Fruit fly (Drosophila melanogaster) whole organism, embryonic: Measurements from ENCODE around the gene Pis.

Experiments
- Ada2b ChIP-seq: fragments of 200-800 bp; sonication (Bioruptor generic); IDR thresholded peaks from 2 replicates; pipeline ENCODE4 v1.3.6; 2022; ENCODE audit warnings: missing biosample characterization, missing genetic modification characterization
- Antp ChIP-seq: fragments of 200-800 bp; sonication (Bioruptor generic); optimal IDR thresholded peaks from 3 replicates; lab custom pipeline; 2016; ENCODE audit warnings: missing biosample characterization, missing genetic modification characterization
- Atf-2 ChIP-seq: fragments of 200-800 bp; sonication (Bioruptor generic); optimal IDR thresholded peaks from 2 replicates; lab custom pipeline; 2016; ENCODE audit warnings: missing biosample characterization, missing genetic modification characterization
- Atf3 ChIP-seq: fragments of 200-800 bp; sonication (Bioruptor generic); optimal IDR thresholded peaks from 3 replicates; lab custom pipeline; 2016; ENCODE audit warnings: missing biosample characterization, missing genetic modification characterization
- CG10267 ChIP-seq: fragments of 200-800 bp; sonication (Bioruptor generic); optimal IDR thresholded peaks from 2 replicates; lab custom pipeline; 2018; ENCODE audit warnings: missing biosample characterization, mild to moderate bottlenecking, missing genetic modification characterization, moderate library complexity
- CG10321 ChIP-seq: fragments of 200-800 bp; sonication (Bioruptor generic); IDR thresholded peaks from 2 replicates; pipeline ENCODE4 v1.3.6; 2022; ENCODE audit warnings: missing biosample characterization, missing genetic modification characterization
- CG11695 ChIP-seq: fragments of 200-800 bp; sonication (Bioruptor generic); IDR thresholded peaks from 3 replicates; pipeline ENCODE4 v1.3.6; 2022; ENCODE audit warnings: missing biosample characterization, missing genetic modification characterization
- CG12071 ChIP-seq: fragments of 200-800 bp; sonication (Bioruptor generic); optimal IDR thresholded peaks from 3 replicates; lab custom pipeline; 2018; ENCODE audit warnings: missing biosample characterization, mild to moderate bottlenecking, missing genetic modification characterization
- CG12299 ChIP-seq: fragments of 200-800 bp; sonication (Bioruptor generic); optimal IDR thresholded peaks from 2 replicates; lab custom pipeline; 2018; ENCODE audit warnings: missing biosample characterization, mild to moderate bottlenecking, missing genetic modification characterization
- CG1233 ChIP-seq: fragments of 200-800 bp; sonication (Bioruptor generic); optimal IDR thresholded peaks from 4 replicates; lab custom pipeline; 2018; ENCODE audit warnings: missing biosample characterization, mild to moderate bottlenecking, missing genetic modification characterization
- CG12744 ChIP-seq: fragments of 200-800 bp; sonication (Bioruptor generic); optimal IDR thresholded peaks from 2 replicates; lab custom pipeline; 2016; ENCODE audit warnings: missing biosample characterization, missing genetic modification characterization
- CG14050 ChIP-seq: fragments of 200-800 bp; sonication (Bioruptor generic); IDR thresholded peaks from 3 replicates; pipeline ENCODE4 v1.3.6; 2022; ENCODE audit warnings: missing biosample characterization, missing genetic modification characterization
- CG16815 ChIP-seq: fragments of 200-800 bp; sonication (Bioruptor generic); optimal IDR thresholded peaks from 3 replicates; lab custom pipeline; 2017; ENCODE audit warnings: missing biosample characterization, mild to moderate bottlenecking, missing genetic modification characterization
- CG17568 ChIP-seq: fragments of 200-800 bp; sonication (Bioruptor generic); optimal IDR thresholded peaks from 2 replicates; lab custom pipeline; 2018; ENCODE audit warnings: missing biosample characterization, mild to moderate bottlenecking, missing genetic modification characterization, moderate library complexity
- CG17612 ChIP-seq: fragments of 200-800 bp; sonication (Bioruptor generic); IDR thresholded peaks from 2 replicates; pipeline ENCODE4 v1.3.6; 2022; ENCODE audit warnings: missing biosample characterization, missing genetic modification characterization
- CG18476 ChIP-seq: fragments of 200-800 bp; sonication (Bioruptor generic); optimal IDR thresholded peaks from 2 replicates; lab custom pipeline; 2016; ENCODE audit warnings: missing biosample characterization, mild to moderate bottlenecking, missing genetic modification characterization
- CG2678 ChIP-seq: fragments of 200-800 bp; sonication (Bioruptor generic); optimal IDR thresholded peaks from 3 replicates; lab custom pipeline; 2019; ENCODE audit warnings: missing biosample characterization, mild to moderate bottlenecking, missing genetic modification characterization, moderate library complexity
- CG3281 ChIP-seq: fragments of 200-800 bp; sonication (Bioruptor generic); optimal IDR thresholded peaks from 3 replicates; lab custom pipeline; 2017; ENCODE audit warnings: missing biosample characterization, mild to moderate bottlenecking, missing genetic modification characterization
- CG3838 ChIP-seq: fragments of 200-800 bp; sonication (Bioruptor generic); optimal IDR thresholded peaks from 3 replicates; lab custom pipeline; 2016; ENCODE audit warnings: missing biosample characterization, missing genetic modification characterization
- CG3847 ChIP-seq: fragments of 200-800 bp; sonication (Bioruptor generic); IDR thresholded peaks from 2 replicates; pipeline ENCODE4 v1.3.6; 2022; ENCODE audit warnings: missing biosample characterization, missing genetic modification characterization
- CG43689 ChIP-seq: fragments of 200-800 bp; sonication (Bioruptor generic); IDR thresholded peaks from 2 replicates; pipeline ENCODE4 v1.3.6; 2022; ENCODE audit warnings: missing biosample characterization, missing genetic modification characterization
- CG6765 ChIP-seq: fragments of 200-800 bp; sonication (Bioruptor generic); optimal IDR thresholded peaks from 3 replicates; lab custom pipeline; 2017; ENCODE audit warnings: missing biosample characterization, mild to moderate bottlenecking, missing genetic modification characterization
- CG9932 ChIP-seq: fragments of 200-800 bp; sonication (Bioruptor generic); IDR thresholded peaks from 2 replicates; pipeline ENCODE4 v1.3.6; 2022; ENCODE audit warnings: missing biosample characterization, missing genetic modification characterization
- Dref ChIP-seq: fragments of 200-800 bp; sonication (Bioruptor generic); IDR thresholded peaks from 2 replicates; pipeline ENCODE4 v1.3.6; 2022; ENCODE audit warnings: missing biosample characterization, missing genetic modification characterization
- Ets65A ChIP-seq: fragments of 200-800 bp; sonication (Bioruptor generic); peaks from one replicate; lab custom pipeline; 2016; ENCODE audit warnings: missing biosample characterization, missing genetic modification characterization
- HHEX ChIP-seq: fragments of 200-800 bp; sonication (Bioruptor generic); optimal IDR thresholded peaks from 3 replicates; lab custom pipeline; 2017; ENCODE audit warnings: missing biosample characterization, mild to moderate bottlenecking, missing genetic modification characterization, missing genetic modification reagents
- HLH3B ChIP-seq: fragments of 200-800 bp; sonication (Bioruptor generic); IDR thresholded peaks from 2 replicates; pipeline ENCODE4 v1.3.6; 2022; ENCODE audit warnings: missing biosample characterization, missing genetic modification characterization
- Hr39 ChIP-seq: fragments of >200 bp; optimal IDR thresholded peaks from 2 replicates; lab custom pipeline; 2017
- Max ChIP-seq: fragments of 200-800 bp; sonication (Bioruptor generic); optimal IDR thresholded peaks from 2 replicates; lab custom pipeline; 2016; ENCODE audit warnings: missing biosample characterization, mild to moderate bottlenecking, missing genetic modification characterization
- Nf-YA ChIP-seq: fragments of 200-800 bp; sonication (Bioruptor generic); IDR thresholded peaks from 2 replicates; pipeline ENCODE4 v1.3.6; 2022; ENCODE audit warnings: missing biosample characterization, missing genetic modification characterization
- Nf-YC ChIP-seq: fragments of 200-800 bp; optimal IDR thresholded peaks from 3 replicates; lab custom pipeline; 2019; ENCODE audit warnings: missing biosample characterization, mild to moderate bottlenecking, missing genetic modification characterization, moderate library complexity
- Pdp1 ChIP-seq, 2 experiments: fragments of 200-800 bp; sonication (Bioruptor generic); optimal IDR thresholded peaks; 3 replicates each; lab custom pipeline; 2016; ENCODE audit warnings: missing biosample characterization in 2 of 2, missing genetic modification characterization in 2 of 2, mild to moderate bottlenecking in 1 of 2, moderate library complexity in 1 of 2
- Scr ChIP-seq: fragments of 200-800 bp; sonication (Bioruptor generic); IDR thresholded peaks from 2 replicates; pipeline ENCODE4 v1.3.6; 2022; ENCODE audit warnings: missing biosample characterization, missing genetic modification characterization; ENCODE audit not compliant: partially characterized antibody
- Side ChIP-seq: fragments of 200-800 bp; sonication (Bioruptor generic); optimal IDR thresholded peaks from 2 replicates; lab custom pipeline; 2016; ENCODE audit warnings: missing biosample characterization, missing genetic modification characterization
- Sin3A ChIP-seq: fragments of >200 bp; optimal IDR thresholded peaks from 2 replicates; lab custom pipeline; 2018
- Sry-β ChIP-seq: fragments of 200-800 bp; sonication (Bioruptor generic); optimal IDR thresholded peaks from 2 replicates; lab custom pipeline; 2018; ENCODE audit warnings: missing biosample characterization, mild to moderate bottlenecking, missing genetic modification characterization, moderate library complexity
- Stat92E ChIP-seq, 3 experiments: fragments of >200 bp in 2 of 3; fragments of 200-800 bp in 1 of 3; sonication (Bioruptor generic) in 1 of 3; optimal IDR thresholded peaks; 2 replicates each; lab custom pipeline; 2017 to 2019; ENCODE audit warnings: missing biosample characterization in 3 of 3, missing genetic modification characterization in 3 of 3, mild to moderate bottlenecking in 1 of 3, moderate library complexity in 1 of 3
- Xbp1 ChIP-seq: fragments of 200-800 bp; sonication (Bioruptor generic); optimal IDR thresholded peaks from 3 replicates; lab custom pipeline; 2016; ENCODE audit warnings: missing biosample characterization, mild to moderate bottlenecking, missing genetic modification characterization
- cg ChIP-seq: fragments of 200-800 bp; sonication (Bioruptor generic); optimal IDR thresholded peaks from 3 replicates; lab custom pipeline; 2019; ENCODE audit warnings: missing biosample characterization, mild to moderate bottlenecking, missing genetic modification characterization, moderate library complexity
- fd64A ChIP-seq: fragments of 200-800 bp; sonication (Bioruptor generic); optimal IDR thresholded peaks from 3 replicates; lab custom pipeline; 2018; ENCODE audit warnings: missing biosample characterization, mild to moderate bottlenecking, missing genetic modification characterization
- gce ChIP-seq: fragments of 200-800 bp; sonication (Bioruptor generic); IDR thresholded peaks from 3 replicates; pipeline ENCODE4 v1.3.6; 2022; ENCODE audit warnings: missing biosample characterization, missing genetic modification characterization
- grau ChIP-seq: fragments of 200-800 bp; optimal IDR thresholded peaks from 3 replicates; lab custom pipeline; 2019; ENCODE audit warnings: missing biosample characterization, mild to moderate bottlenecking, missing genetic modification characterization, moderate library complexity
- gro ChIP-seq: fragments of 200-800 bp; sonication (Bioruptor generic); optimal IDR thresholded peaks from 2 replicates; lab custom pipeline; 2016; ENCODE audit warnings: missing biosample characterization, missing genetic modification characterization
- lov ChIP-seq, 2 experiments: fragments of 200-800 bp in 1 of 2; fragments of >200 bp in 1 of 2; sonication (Bioruptor generic) in 1 of 2; IDR thresholded peaks in 1 of 2; optimal IDR thresholded peaks in 1 of 2; 2 replicates in 1 of 2; 3 replicates in 1 of 2; pipeline versions ENCODE4 v1.3.6 to Lab custom; 2017 to 2022; ENCODE audit warnings: missing biosample characterization in 1 of 2, missing genetic modification characterization in 1 of 2
- nau ChIP-seq: fragments of 200-800 bp; sonication (Bioruptor generic); optimal IDR thresholded peaks from 3 replicates; lab custom pipeline; 2017; ENCODE audit warnings: missing biosample characterization, mild to moderate bottlenecking, missing genetic modification characterization, missing genetic modification reagents
- ro ChIP-seq: fragments of 200-800 bp; sonication (Bioruptor generic); IDR thresholded peaks from 2 replicates; pipeline ENCODE4 v1.3.6; 2022; ENCODE audit warnings: missing biosample characterization, missing genetic modification characterization
- schlank ChIP-seq: fragments of 200-800 bp; sonication (Bioruptor generic); optimal IDR thresholded peaks from 2 replicates; lab custom pipeline; 2018; ENCODE audit warnings: missing biosample characterization, mild to moderate bottlenecking, missing genetic modification characterization
- sna ChIP-seq: fragments of 200-800 bp; sonication (Bioruptor generic); IDR thresholded peaks from 2 replicates; pipeline ENCODE4 v1.3.6; 2022; ENCODE audit warnings: missing biosample characterization, missing genetic modification characterization; ENCODE audit not compliant: partially characterized antibody
- unc-4 ChIP-seq: fragments of 200-800 bp; sonication (Bioruptor generic); IDR thresholded peaks from 2 replicates; pipeline ENCODE4 v1.3.6; 2022; ENCODE audit warnings: missing biosample characterization, missing genetic modification characterization; ENCODE audit not compliant: partially characterized antibody
- wek ChIP-seq: fragments of 200-800 bp; sonication (Bioruptor generic); optimal IDR thresholded peaks from 3 replicates; lab custom pipeline; 2018; ENCODE audit warnings: missing biosample characterization, mild to moderate bottlenecking, missing genetic modification characterization, moderate library complexity

The Pis gene

dm6 chrX:15737110-15737509 lies 33.5 kb upstream of the Pis start, which contains the start of gene Arp6 (continued):
- TF ChIP-seq Dref (GFP tag; lab: Robert Waterston, UW), result peak; percentile 57
- TF ChIP-seq grau, result no peak
- no peak for TF ChIP-seq Scr
- TF ChIP-seq Sry-β (GFP tag; lab: Kevin White, UChicago), result peak; percentile 93

- TF ChIP-seq Ets65A (GFP tag; lab: Kevin White, UChicago), result peak; percentile 71
- no peak for TF ChIP-seq gce (GFP tag; lab: Robert Waterston, UW)
- peak; percentile 68 for TF ChIP-seq gro (GFP tag; lab: Kevin White, UChicago)
- no peak for TF ChIP-seq CG12071 (GFP tag; lab: Kevin White, UChicago)
- no peak for TF ChIP-seq wek
- no peak for TF ChIP-seq Hr39
- TF ChIP-seq ro, result 0 out of 2 replicates have a peak, but pooled peaks have one; percentile 14
- TF ChIP-seq CG3281 (GFP tag; lab: Kevin White, UChicago), result no peak
- peak; percentile 71 for TF ChIP-seq CG3847 (GFP tag; lab: Robert Waterston, UW)
- TF ChIP-seq Antp (GFP tag; lab: Kevin White, UChicago), result peak; percentile 51
- TF ChIP-seq CG17568 (GFP tag; lab: Kevin White, UChicago), result no peak
- peak; percentile 56 for TF ChIP-seq Xbp1 (GFP tag; lab: Kevin White, UChicago)
- TF ChIP-seq CG14050 (GFP tag; lab: Robert Waterston, UW), result no peak
- peak; percentile 58 for TF ChIP-seq Sin3A (lab: Kevin White, UChicago)
- TF ChIP-seq CG11695 (GFP tag; lab: Robert Waterston, UW), result no peak
- no peak for TF ChIP-seq HLH3B
- peak; percentile 9 for TF ChIP-seq CG12744
- TF ChIP-seq nau (GFP tag; lab: Kevin White, UChicago), result no peak
- TF ChIP-seq Ada2b (GFP tag; lab: Robert Waterston, UW), result 0 out of 2 replicates have a peak, but pooled peaks have one; percentile 9
- no peak for TF ChIP-seq cg (GFP tag; lab: Kevin White, UChicago)
- TF ChIP-seq Atf-2 (GFP tag; lab: Kevin White, UChicago), result peak; percentile 57
- no peak for TF ChIP-seq HHEX (GFP tag; lab: Kevin White, UChicago)
- TF ChIP-seq Nf-YA (GFP tag; lab: Robert Waterston, UW), result no peak
- TF ChIP-seq CG12299 (tag; lab: Kevin White, UChicago), result peak; percentile 61
- no peak for TF ChIP-seq CG10321 (GFP tag; lab: Robert Waterston, UW)
- peak; percentile 46 for TF ChIP-seq CG1233 (GFP tag; lab: Kevin White, UChicago)
- no peak for TF ChIP-seq Stat92E (GFP tag; optimal IDR thresholded peaks at IDR 0.05; lab: Kevin White, UChicago)
- TF ChIP-seq sna, result peak; percentile 66; the same call in 1 of the 2 replicates
- no peak for TF ChIP-seq fd64A (GFP tag; lab: Kevin White, UChicago)
- no peak for TF ChIP-seq CG43689 (GFP tag; lab: Robert Waterston, UW)
- TF ChIP-seq lov (optimal IDR thresholded peaks at IDR 0.05; lab: Kevin White, UChicago), result no peak
- no peak for TF ChIP-seq lov (GFP tag; IDR thresholded peaks at IDR 0.05; lab: Robert Waterston, UW)
- no peak for TF ChIP-seq CG18476 (GFP tag; lab: Kevin White, UChicago)
- TF ChIP-seq CG10267 (tag; lab: Kevin White, UChicago), result peak; percentile 52
- peak; percentile 29 for TF ChIP-seq schlank (tag; lab: Kevin White, UChicago)
- peak; percentile 28 for TF ChIP-seq Max (GFP tag; lab: Kevin White, UChicago)
- peak; percentile 72 for TF ChIP-seq Nf-YC (tag; lab: Kevin White, UChicago)
- TF ChIP-seq CG6765 (GFP tag; lab: Kevin White, UChicago), result no peak
- TF ChIP-seq CG3838 (GFP tag; lab: Kevin White, UChicago), result no peak
- peak; percentile 74 for TF ChIP-seq CG9932
- no peak for TF ChIP-seq CG17612 (GFP tag; lab: Robert Waterston, UW)
- no peak for TF ChIP-seq CG2678 (tag; lab: Kevin White, UChicago)
- TF ChIP-seq Atf3 (GFP tag; lab: Kevin White, UChicago), result no peak
- peak; percentile 62 to 72 for TF ChIP-seq Pdp1 (GFP tag; optimal IDR thresholded peaks at IDR 0.05; lab: Kevin White, UChicago)
- TF ChIP-seq CG16815 (GFP tag; lab: Kevin White, UChicago), result no peak
- peak; percentile 78 for TF ChIP-seq unc-4 (GFP tag; lab: Robert Waterston, UW)
- TF ChIP-seq Side (GFP tag; lab: Kevin White, UChicago), result peak; percentile 62
Observed at dm6 chrX:15733995-15734394, 30.4 kb upstream of the Pis start, which contains the start of the genes CG12379 and MagR. CG12379 (minus strand) TSS chrX:15733996. MagR (plus strand) TSS chrX:15734270.
